Worm (Caenorhabditis elegans): ENCODE measurements around the gene srz-69.

The srz-69 gene

DNA sequence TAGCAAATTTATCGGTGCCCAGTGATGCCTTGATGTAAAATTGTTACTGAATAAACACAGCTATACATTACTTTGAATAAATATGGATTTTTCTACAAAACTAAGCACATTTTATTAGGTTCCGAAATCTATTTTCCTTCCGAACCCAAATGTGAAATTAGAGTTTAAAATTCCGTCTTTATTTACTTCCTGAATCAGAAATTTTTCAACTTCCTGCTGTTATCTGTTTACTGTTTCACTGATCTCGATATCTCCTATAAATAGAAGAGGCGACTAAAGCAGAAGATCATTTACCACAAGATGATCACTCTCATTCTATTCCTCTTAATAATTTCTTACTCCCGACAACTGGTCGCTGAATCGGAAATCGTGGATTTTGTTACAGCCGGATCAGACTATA is 7.3 kb downstream of the srz-69 start, which contains the start of gene F58E2.2:
Gene F58E2.2 (plus strand): TSS at position 301 of the 400 bp plus-strand sequence.
- TF ChIP-seq madf-8 (GFP tag; conservative IDR thresholded peaks at IDR 0.05): no peak
- no peak for TF ChIP-seq efl-1 (GFP tag; optimal IDR thresholded peaks at IDR 0.05)
- no peak for TF ChIP-seq aptf-3 (GFP tag; IDR thresholded peaks at IDR 0.05)
- no peak for TF ChIP-seq F33H1.4 (GFP tag; IDR thresholded peaks at IDR 0.05)
- TF ChIP-seq tlf-1 (GFP tag; optimal IDR thresholded peaks at IDR 0.05): no peak
- no peak for TF ChIP-seq nfya-2 (GFP tag; IDR thresholded peaks at IDR 0.05)
- no peak for TF ChIP-seq ztf-22 (GFP tag; optimal IDR thresholded peaks at IDR 0.05)

DNA sequence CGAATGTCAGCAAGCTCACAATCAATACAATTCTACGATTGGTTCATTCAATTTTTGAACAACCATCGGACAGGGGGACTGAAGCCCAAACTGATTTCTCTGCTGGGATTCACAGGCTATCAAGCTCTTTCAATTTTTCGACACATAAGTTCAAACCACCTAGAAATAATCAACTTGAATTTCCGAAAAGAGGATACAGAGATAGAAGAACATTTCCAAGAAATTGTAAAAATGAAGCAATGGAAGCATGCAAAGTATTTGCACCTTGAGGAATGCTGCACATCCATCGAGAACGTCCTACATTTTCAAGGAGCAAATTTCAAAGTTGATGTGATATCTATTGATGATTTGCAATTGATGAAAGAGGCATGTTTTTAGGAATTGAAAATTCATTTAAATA is 9.3 kb downstream of the srz-69 start:
- TF ChIP-seq dox-1 (GFP tag; IDR thresholded peaks at IDR 0.05) (no peak), him-1 (tag; optimal IDR thresholded peaks at IDR 0.05) (no peak), ceh-91 (GFP tag; IDR thresholded peaks at IDR 0.05) (no peak), ZK185.1 (tag; optimal IDR thresholded peaks at IDR 0.05; ENCODE audit: poor library complexity, severe bottlenecking) (no peak), dpff-1 (tag; optimal IDR thresholded peaks at IDR 0.05) (no peak), rcor-1 (GFP tag; IDR thresholded peaks at IDR 0.05) (no peak)

DNA sequence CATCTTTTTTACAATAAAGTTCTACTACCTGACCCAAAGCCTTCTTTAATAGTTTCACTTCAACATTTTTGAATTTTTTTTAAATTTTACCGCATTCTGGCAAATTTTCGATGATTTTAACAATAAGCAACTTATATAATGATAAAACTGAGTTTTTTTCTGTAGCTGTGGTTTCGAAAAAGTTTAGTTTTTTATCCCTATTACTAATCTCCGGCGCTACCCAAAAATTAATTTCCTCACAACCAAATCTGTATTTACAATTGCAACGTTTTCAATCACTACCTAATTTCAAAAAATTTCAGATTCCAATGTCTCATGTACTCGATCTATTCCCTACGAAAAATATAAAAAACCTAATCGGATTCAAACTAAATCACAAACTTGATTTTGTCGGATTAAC is 9.9 kb downstream of the srz-69 start, which contains the start of gene F58E2.3:
Gene F58E2.3 (plus strand): TSS at position 301 of the 400 bp plus-strand sequence.
- TF ChIP-seq ccch-3 (GFP tag; optimal IDR thresholded peaks at IDR 0.05) (no peak), snpc-3.4 (tag; optimal IDR thresholded peaks at IDR 0.05) (no peak), sptf-2 (GFP tag; optimal IDR thresholded peaks at IDR 0.05) (no peak), madf-6 (GFP tag; IDR thresholded peaks at IDR 0.05) (no peak), egrh-3 (GFP tag; IDR thresholded peaks at IDR 0.05) (no peak), rcor-1 (GFP tag; IDR thresholded peaks at IDR 0.05) (no peak), mel-28 (tag; optimal IDR thresholded peaks at IDR 0.05; ENCODE audit: borderline replicate concordance) (no peak), aptf-2 (GFP tag; conservative IDR thresholded peaks at IDR 0.05) (no peak)

DNA sequence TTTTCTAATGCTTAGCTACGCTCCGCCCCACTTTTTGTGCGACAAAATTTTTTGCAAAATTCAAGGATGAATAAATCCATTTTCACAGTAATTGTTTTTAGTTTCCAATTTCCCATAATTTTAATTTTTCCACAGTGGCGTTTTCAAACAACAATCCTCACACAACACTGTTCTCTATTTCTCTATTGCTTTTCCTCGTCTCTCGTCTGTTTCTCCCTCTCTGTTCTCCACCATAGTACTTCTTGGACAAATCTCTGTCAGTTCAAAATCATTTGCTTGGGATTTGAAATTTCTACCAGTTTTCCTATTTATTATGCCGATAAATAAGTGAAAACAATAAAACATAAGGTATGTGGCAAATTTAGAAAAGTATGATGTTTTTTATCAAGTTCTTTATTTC is 13.8 kb downstream of the srz-69 start, which contains the start of gene F58E2.4:
Gene F58E2.4 (plus strand): TSS at position 134 of the 400 bp plus-strand sequence.
- TF ChIP-seq dpff-1 (tag; optimal IDR thresholded peaks at IDR 0.05) (no peak), hmg-1.2 (GFP tag; IDR thresholded peaks at IDR 0.05) (peak; percentile 67; the same call in 1 of the 2 replicates)

DNA sequence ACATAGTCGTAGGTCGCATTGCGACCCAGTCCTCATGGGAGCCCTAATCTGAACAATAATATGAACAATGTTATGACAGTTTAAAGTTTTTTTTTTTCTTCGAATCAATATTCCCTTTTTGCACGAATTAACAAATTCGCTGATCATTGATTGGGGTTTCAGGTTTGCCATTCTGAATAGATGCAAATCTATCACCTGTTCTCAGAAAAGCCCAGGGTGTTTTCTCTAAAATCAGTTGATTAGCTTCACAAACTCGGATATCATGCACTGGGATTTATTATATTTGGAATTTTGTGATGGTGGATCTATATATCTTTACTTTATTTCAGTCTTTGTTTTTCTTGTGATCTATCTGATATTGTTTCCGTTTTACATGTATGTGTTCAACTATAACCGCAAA is 23.7 kb downstream of the srz-69 start, which contains the start of gene srz-23:
Gene srz-23 (plus strand): TSS at position 263 of the 400 bp plus-strand sequence.
- TF ChIP-seq unc-62 (GFP tag; optimal IDR thresholded peaks at IDR 0.05) (no peak), zim-3 (tag; optimal IDR thresholded peaks at IDR 0.05) (no peak), mcd-1 (GFP tag; IDR thresholded peaks at IDR 0.05) (no peak), repo-1 (tag; optimal IDR thresholded peaks at IDR 0.05) (no peak)

DNA sequence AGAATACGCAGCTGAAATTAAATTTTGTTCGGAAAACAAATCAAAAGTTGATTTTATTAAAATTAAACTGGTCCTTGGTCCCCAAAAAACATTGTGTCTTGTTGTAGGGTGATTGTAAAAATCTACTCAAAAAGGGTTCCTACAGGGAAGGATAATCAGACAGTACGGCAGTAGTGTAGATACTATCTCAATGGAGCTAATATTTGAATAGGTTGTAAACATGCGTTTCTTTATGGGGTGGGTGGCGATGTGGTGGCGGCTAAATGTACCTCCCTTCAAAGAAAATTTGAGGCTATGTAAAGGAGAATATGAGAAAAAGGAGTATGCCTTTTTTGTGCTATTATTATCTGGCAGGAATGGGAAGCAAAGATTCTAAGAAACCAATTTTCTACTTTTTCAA is 24.5 kb downstream of the srz-69 start:
- TF ChIP-seq atf-7 (tag; optimal IDR thresholded peaks at IDR 0.05): no peak
- TF ChIP-seq B0336.3 (GFP tag; IDR thresholded peaks at IDR 0.05): no peak
- TF ChIP-seq nfya-2 (GFP tag; IDR thresholded peaks at IDR 0.05): no peak
- TF ChIP-seq ceh-27 (GFP tag; optimal IDR thresholded peaks at IDR 0.05): no peak
- no peak for TF ChIP-seq mel-28 (tag; optimal IDR thresholded peaks at IDR 0.05; ENCODE audit: borderline replicate concordance)
- TF ChIP-seq ZK185.1 (tag; optimal IDR thresholded peaks at IDR 0.05; ENCODE audit: poor library complexity, severe bottlenecking): no peak
- no peak for TF ChIP-seq T07F8.4 (tag; optimal IDR thresholded peaks at IDR 0.05)
- TF ChIP-seq T26A5.8 (tag; optimal IDR thresholded peaks at IDR 0.05): no peak
- no peak for TF ChIP-seq ztf-18 (tag; optimal IDR thresholded peaks at IDR 0.05)

Measured in whole organism, young adult.